Worm (Caenorhabditis elegans): ENCODE data around the gene txt-11.

ce11 chrV:3450351-3450750 is 37.2 kb downstream of the txt-11 start:
- no peak for TF ChIP-seq nhr-12 (tag; optimal IDR thresholded peaks at IDR 0.05)
- TF ChIP-seq nhr-28 (tag; optimal IDR thresholded peaks at IDR 0.05) = no peak
- TF ChIP-seq nhr-76 (tag; optimal IDR thresholded peaks at IDR 0.05) = no peak

All from whole organism, mixed stage, embryonic.